Fruit fly (Drosophila melanogaster) whole organism, embryonic: Measurements from ENCODE around the gene CG11550.

ENCODE experiments used
- BEAF-32 ChIP-seq: fragments of 200-800 bp; sonication (Bioruptor generic); optimal IDR thresholded peaks from 3 replicates; lab custom pipeline; 2017; ENCODE audit warnings: missing biosample characterization, missing genetic modification characterization, mild to moderate bottlenecking, moderate library complexity, missing genetic modification reagents
- CG1233 ChIP-seq: fragments of 200-800 bp; sonication (Bioruptor generic); optimal IDR thresholded peaks from 4 replicates; lab custom pipeline; 2018; ENCODE audit warnings: missing biosample characterization, mild to moderate bottlenecking, missing genetic modification characterization
- CG14050 ChIP-seq: fragments of 200-800 bp; sonication (Bioruptor generic); IDR thresholded peaks from 3 replicates; pipeline ENCODE4 v1.3.6; 2022; ENCODE audit warnings: missing biosample characterization, missing genetic modification characterization
- CG15269 ChIP-seq: fragments of 200-800 bp; sonication (Bioruptor generic); optimal IDR thresholded peaks from 2 replicates; lab custom pipeline; 2018; ENCODE audit warnings: missing biosample characterization, mild to moderate bottlenecking, missing genetic modification characterization, moderate library complexity
- CG15696 ChIP-seq: fragments of 200-800 bp; sonication (Bioruptor generic); optimal IDR thresholded peaks from 2 replicates; lab custom pipeline; 2019; ENCODE audit warnings: missing biosample characterization, mild to moderate bottlenecking, missing genetic modification characterization, moderate library complexity
- CG18262 ChIP-seq: fragments of 200-800 bp; optimal IDR thresholded peaks from 3 replicates; lab custom pipeline; 2019; ENCODE audit warnings: missing biosample characterization, mild to moderate bottlenecking, missing genetic modification characterization, moderate library complexity
- CG18599 ChIP-seq: fragments of 200-800 bp; sonication (Bioruptor generic); optimal IDR thresholded peaks from 3 replicates; lab custom pipeline; 2017; ENCODE audit warnings: missing biosample characterization, missing genetic modification characterization, mild to moderate bottlenecking, moderate library complexity, missing genetic modification reagents
- CG2712 ChIP-seq: fragments of 200-800 bp; optimal IDR thresholded peaks from 3 replicates; lab custom pipeline; 2019; ENCODE audit warnings: missing biosample characterization, mild to moderate bottlenecking, missing genetic modification characterization, moderate library complexity
- CG3065 ChIP-seq: fragments of 200-800 bp; sonication (Bioruptor generic); optimal IDR thresholded peaks from 2 replicates; lab custom pipeline; 2016; ENCODE audit warnings: missing biosample characterization, missing genetic modification characterization
- CG34422 ChIP-seq: fragments of 200-800 bp; sonication (Bioruptor generic); IDR thresholded peaks from 3 replicates; pipeline ENCODE4 v1.3.6; 2022; ENCODE audit warnings: missing biosample characterization, missing genetic modification characterization
- CG6272 ChIP-seq: fragments of 200-800 bp; sonication (Bioruptor generic); IDR thresholded peaks from 2 replicates; pipeline ENCODE4 v1.3.6; 2022; ENCODE audit warnings: missing biosample characterization, missing genetic modification characterization
- CG6854 ChIP-seq: fragments of 200-800 bp; sonication (Bioruptor generic); optimal IDR thresholded peaks from 3 replicates; lab custom pipeline; 2017; ENCODE audit warnings: missing biosample characterization, mild to moderate bottlenecking, missing genetic modification characterization
- CG7556 ChIP-seq: fragments of 200-800 bp; sonication (Bioruptor generic); optimal IDR thresholded peaks from 2 replicates; lab custom pipeline; 2017; ENCODE audit warnings: missing biosample characterization, mild to moderate bottlenecking, missing genetic modification characterization
- CG8765 ChIP-seq: fragments of 200-800 bp; sonication (Bioruptor generic); IDR thresholded peaks from 2 replicates; pipeline ENCODE4 v1.3.6; 2022; ENCODE audit warnings: missing biosample characterization, missing genetic modification characterization
- Chrac-16 ChIP-seq: fragments of 200-800 bp; sonication (Bioruptor generic); optimal IDR thresholded peaks from 3 replicates; lab custom pipeline; 2016; ENCODE audit warnings: missing biosample characterization, missing genetic modification characterization
- D ChIP-seq, 2 experiments: fragments of 200-800 bp in 1 of 2; fragments of >200 bp in 1 of 2; sonication (Bioruptor generic) in 1 of 2; optimal IDR thresholded peaks; 2 replicates in 1 of 2; 3 replicates in 1 of 2; lab custom pipeline; 2017; ENCODE audit warnings: mild to moderate bottlenecking in 1 of 2, missing biosample characterization in 1 of 2, missing genetic modification characterization in 1 of 2, missing genetic modification reagents in 1 of 2
- D19A ChIP-seq: fragments of 200-800 bp; optimal IDR thresholded peaks from 3 replicates; lab custom pipeline; 2019; ENCODE audit warnings: missing biosample characterization, mild to moderate bottlenecking, missing genetic modification characterization, moderate library complexity
- Doc2 ChIP-seq: fragments of 200-800 bp; sonication (Bioruptor generic); IDR thresholded peaks from 2 replicates; pipeline ENCODE4 v1.3.6; 2022; ENCODE audit warnings: missing biosample characterization, missing genetic modification characterization
- Drgx ChIP-seq: fragments of 200-800 bp; sonication (Bioruptor generic); IDR thresholded peaks from 2 replicates; pipeline ENCODE4 v1.3.6; 2022; ENCODE audit warnings: missing biosample characterization, missing genetic modification characterization
- Ets65A ChIP-seq: fragments of 200-800 bp; sonication (Bioruptor generic); peaks from one replicate; lab custom pipeline; 2016; ENCODE audit warnings: missing biosample characterization, missing genetic modification characterization
- Hr78 ChIP-seq, 2 experiments: fragments of 200-800 bp in 1 of 2; fragments of >200 bp in 1 of 2; sonication (Bioruptor generic) in 1 of 2; optimal IDR thresholded peaks; 2 replicates each; lab custom pipeline; 2017 to 2019; ENCODE audit warnings: missing biosample characterization in 2 of 2, missing genetic modification characterization in 2 of 2, mild to moderate bottlenecking in 1 of 2, moderate library complexity in 1 of 2
- Nf-YA ChIP-seq: fragments of 200-800 bp; sonication (Bioruptor generic); IDR thresholded peaks from 2 replicates; pipeline ENCODE4 v1.3.6; 2022; ENCODE audit warnings: missing biosample characterization, missing genetic modification characterization
- Vsx1 ChIP-seq: fragments of 200-800 bp; sonication (Bioruptor generic); optimal IDR thresholded peaks from 2 replicates; lab custom pipeline; 2017; ENCODE audit warnings: missing biosample characterization, mild to moderate bottlenecking, missing genetic modification characterization, missing genetic modification reagents
- Xbp1 ChIP-seq: fragments of 200-800 bp; sonication (Bioruptor generic); optimal IDR thresholded peaks from 3 replicates; lab custom pipeline; 2016; ENCODE audit warnings: missing biosample characterization, mild to moderate bottlenecking, missing genetic modification characterization
- bowl ChIP-seq: fragments of 200-800 bp; sonication (Bioruptor generic); IDR thresholded peaks from 2 replicates; pipeline ENCODE4 v1.3.6; 2022; ENCODE audit warnings: missing biosample characterization, missing genetic modification characterization
- bsh ChIP-seq, 2 experiments: fragments of 200-800 bp; sonication (Bioruptor generic); optimal IDR thresholded peaks; 2 replicates each; lab custom pipeline; 2017 to 2018; ENCODE audit warnings: mild to moderate bottlenecking in 2 of 2, missing biosample characterization in 2 of 2, missing genetic modification characterization in 2 of 2, moderate library complexity in 1 of 2
- ci ChIP-seq: fragments of 200-800 bp; sonication (Bioruptor generic); IDR thresholded peaks from 3 replicates; pipeline ENCODE4 v1.3.6; 2022; ENCODE audit warnings: missing biosample characterization, missing genetic modification characterization
- ewg ChIP-seq: fragments of 200-800 bp; sonication (Bioruptor generic); optimal IDR thresholded peaks from 3 replicates; lab custom pipeline; 2017; ENCODE audit warnings: mild to moderate bottlenecking, missing biosample characterization, missing genetic modification reagents, missing genetic modification characterization
- fru ChIP-seq: fragments of >200 bp; optimal IDR thresholded peaks from 2 replicates; lab custom pipeline; 2017
- fu2 ChIP-seq: fragments of 200-800 bp; sonication (Bioruptor generic); optimal IDR thresholded peaks from 2 replicates; lab custom pipeline; 2016; ENCODE audit warnings: missing biosample characterization, missing genetic modification characterization
- grau ChIP-seq: fragments of 200-800 bp; optimal IDR thresholded peaks from 3 replicates; lab custom pipeline; 2019; ENCODE audit warnings: missing biosample characterization, mild to moderate bottlenecking, missing genetic modification characterization, moderate library complexity
- gt ChIP-seq: fragments of 200-800 bp; sonication (Bioruptor generic); IDR thresholded peaks from 2 replicates; pipeline ENCODE4 v1.3.6; 2022; ENCODE audit warnings: missing biosample characterization, missing genetic modification characterization
- hth ChIP-seq: fragments of >200 bp; optimal IDR thresholded peaks from 2 replicates; lab custom pipeline; 2017; ENCODE audit warnings: inconsistent platforms
- kni ChIP-seq: fragments of 200-800 bp; sonication (Bioruptor generic); optimal IDR thresholded peaks from 3 replicates; lab custom pipeline; 2017; ENCODE audit warnings: mild to moderate bottlenecking, missing biosample characterization, missing genetic modification reagents, missing genetic modification characterization
- mirr ChIP-seq: fragments of 200-800 bp; sonication (Bioruptor generic); optimal IDR thresholded peaks from 3 replicates; lab custom pipeline; 2018; ENCODE audit warnings: missing biosample characterization, mild to moderate bottlenecking, missing genetic modification characterization
- nerfin-1 ChIP-seq: fragments of 200-800 bp; sonication (Bioruptor generic); optimal IDR thresholded peaks from 3 replicates; lab custom pipeline; 2019; ENCODE audit warnings: missing biosample characterization, mild to moderate bottlenecking, missing genetic modification characterization, moderate library complexity
- pfk ChIP-seq: fragments of 200-800 bp; sonication (Bioruptor generic); optimal IDR thresholded peaks from 2 replicates; lab custom pipeline; 2018; ENCODE audit warnings: missing biosample characterization, mild to moderate bottlenecking, missing genetic modification characterization, moderate library complexity
- prd ChIP-seq, 3 experiments: fragments of >200 bp in 2 of 3; fragments of 200-800 bp in 1 of 3; sonication (Bioruptor generic) in 1 of 3; optimal IDR thresholded peaks in 2 of 3; IDR thresholded peaks in 1 of 3; 2 replicates in 2 of 3; 3 replicates in 1 of 3; pipeline versions ENCODE4 v1.3.6 to Lab custom; 2017 to 2022; ENCODE audit warnings: missing biosample characterization in 1 of 3, missing genetic modification characterization in 1 of 3
- pros ChIP-seq: fragments of 200-800 bp; sonication (Bioruptor generic); optimal IDR thresholded peaks from 3 replicates; lab custom pipeline; 2019; ENCODE audit warnings: missing biosample characterization, mild to moderate bottlenecking, missing genetic modification characterization, moderate library complexity
- row ChIP-seq: fragments of 200-800 bp; sonication (Bioruptor generic); IDR thresholded peaks from 3 replicates; pipeline ENCODE4 v1.3.6; 2022; ENCODE audit warnings: missing biosample characterization, missing genetic modification characterization
- scrt ChIP-seq: fragments of 200-800 bp; sonication (Bioruptor generic); optimal IDR thresholded peaks from 2 replicates; lab custom pipeline; 2018; ENCODE audit warnings: missing biosample characterization, mild to moderate bottlenecking, missing genetic modification characterization, moderate library complexity
- sens ChIP-seq: fragments of 200-800 bp; sonication (Bioruptor generic); peaks from one replicate; lab custom pipeline; 2016; ENCODE audit warnings: missing biosample characterization, missing genetic modification characterization
- shn ChIP-seq: fragments of 200-800 bp; sonication (Bioruptor generic); optimal IDR thresholded peaks from 3 replicates; lab custom pipeline; 2016; ENCODE audit warnings: missing biosample characterization, missing genetic modification characterization
- sima ChIP-seq: fragments of 200-800 bp; sonication (Bioruptor generic); optimal IDR thresholded peaks from 2 replicates; lab custom pipeline; 2016; ENCODE audit warnings: missing biosample characterization, missing genetic modification characterization
- sna ChIP-seq: fragments of 200-800 bp; sonication (Bioruptor generic); IDR thresholded peaks from 2 replicates; pipeline ENCODE4 v1.3.6; 2022; ENCODE audit warnings: missing biosample characterization, missing genetic modification characterization; ENCODE audit not compliant: partially characterized antibody
- tll ChIP-seq, 2 experiments: fragments of 200-800 bp in 1 of 2; fragments of >200 bp in 1 of 2; sonication (Bioruptor generic) in 1 of 2; optimal IDR thresholded peaks; 2 replicates each; lab custom pipeline; 2017 to 2019; ENCODE audit warnings: missing biosample characterization in 2 of 2, missing genetic modification characterization in 2 of 2, mild to moderate bottlenecking in 1 of 2, moderate library complexity in 1 of 2
- yki ChIP-seq: fragments of >200 bp; optimal IDR thresholded peaks from 3 replicates; lab custom pipeline; 2018
- zf30C ChIP-seq: fragments of 200-800 bp; sonication (Bioruptor generic); optimal IDR thresholded peaks from 3 replicates; lab custom pipeline; 2018; ENCODE audit warnings: missing biosample characterization, mild to moderate bottlenecking, missing genetic modification characterization

CG11550 gene

dm6 chr3R:31683048-31683857 lies 3.6 kb upstream of the CG11550 start:
- TF ChIP-seq hth (lab: Kevin White, UChicago) (no peak), D19A (tag; lab: Kevin White, UChicago) (peak; percentile 7), Xbp1 (GFP tag; lab: Kevin White, UChicago) (no peak), pfk (GFP tag; lab: Kevin White, UChicago) (peak; percentile 74), gt (GFP tag; lab: Robert Waterston, UW) (no peak), CG3065 (GFP tag; lab: Kevin White, UChicago) (no peak), CG14050 (GFP tag; lab: Robert Waterston, UW) (no peak), CG15696 (peak; percentile 8), sens (GFP tag; lab: Kevin White, UChicago) (peak; percentile 65), CG8765 (GFP tag; lab: Robert Waterston, UW) (peak; percentile 44; the same call in 1 of the 2 replicates), BEAF-32 (GFP tag; lab: Kevin White, UChicago) (no peak), CG2712 (tag; lab: Kevin White, UChicago) (peak; percentile 4), D (optimal IDR thresholded peaks at IDR 0.05; lab: Kevin White, UChicago) (peak; percentile 73), D (GFP tag; optimal IDR thresholded peaks at IDR 0.05; lab: Kevin White, UChicago) (no peak), pros (GFP tag; lab: Kevin White, UChicago) (peak; percentile 84), CG1233 (GFP tag; lab: Kevin White, UChicago) (no peak), tll (GFP tag; optimal IDR thresholded peaks at IDR 0.05; lab: Kevin White, UChicago) (peak in 1 of 2 experiments; percentile 78), zf30C (peak; percentile 88), bowl (no peak), kni (GFP tag; lab: Kevin White, UChicago) (peak; percentile 16), nerfin-1 (tag; lab: Kevin White, UChicago) (peak; percentile 5), shn (GFP tag; lab: Kevin White, UChicago) (no peak), fu2 (GFP tag; lab: Kevin White, UChicago) (no peak), fru (no peak), Hr78 (GFP tag; optimal IDR thresholded peaks at IDR 0.05; lab: Kevin White, UChicago) (no peak), ewg (GFP tag; lab: Kevin White, UChicago) (no peak), CG7556 (GFP tag; lab: Kevin White, UChicago) (no peak), ci (GFP tag; lab: Robert Waterston, UW) (no peak), row (peak; percentile 58), CG18599 (GFP tag; lab: Kevin White, UChicago) (no peak), grau (tag; lab: Kevin White, UChicago) (no peak), Ets65A (peak; percentile 61), scrt (peak; percentile 41), prd (optimal IDR thresholded peaks at IDR 0.05; lab: Kevin White, UChicago) (no peak), prd (GFP tag; IDR thresholded peaks at IDR 0.05; lab: Robert Waterston, UW) (0 out of 3 replicates have a peak, but pooled peaks have one; percentile 22)

- TF ChIP-seq CG6854 (GFP tag; lab: Kevin White, UChicago) (no peak), Vsx1 (GFP tag; lab: Kevin White, UChicago) (no peak), CG18262 (tag; lab: Kevin White, UChicago) (no peak), CG34422 (no peak), sima (GFP tag; lab: Kevin White, UChicago) (no peak), sna (no peak), yki (lab: Kevin White, UChicago) (no peak), Drgx (GFP tag; lab: Robert Waterston, UW) (peak; percentile 91), CG15269 (tag; lab: Kevin White, UChicago) (no peak), bsh (GFP tag; optimal IDR thresholded peaks at IDR 0.05; lab: Kevin White, UChicago) (peak in 1 of 2 experiments; percentile 55), Doc2 (GFP tag; lab: Robert Waterston, UW) (no peak), Chrac-16 (no peak), CG6272 (GFP tag; lab: Robert Waterston, UW) (no peak), mirr (GFP tag; lab: Kevin White, UChicago) (no peak), Nf-YA (no peak)
These were observed 2.6 kb upstream of the CG11550 start for dm6 chr3R:31682140-31682782.
